Worm (Caenorhabditis elegans): ENCODE measurements around the gene srh-277.

- TF ChIP-seq nhr-71 (tag; optimal IDR thresholded peaks at IDR 0.05) (no peak), C16A3.4 (tag; optimal IDR thresholded peaks at IDR 0.05) (no peak), unc-62 (GFP tag; optimal IDR thresholded peaks at IDR 0.05) (no peak), fkh-4 (tag; optimal IDR thresholded peaks at IDR 0.05; ENCODE audit: borderline replicate concordance) (no peak), nhr-237 (tag; optimal IDR thresholded peaks at IDR 0.05) (no peak), nhr-12 (tag; optimal IDR thresholded peaks at IDR 0.05) (no peak), xbp-1 (tag; optimal IDR thresholded peaks at IDR 0.05) (no peak), hpl-2 (GFP tag; optimal IDR thresholded peaks at IDR 0.05) (no peak), nhr-90 (tag; optimal IDR thresholded peaks at IDR 0.05; ENCODE audit: poor library complexity) (no peak), ama-1 (optimal IDR thresholded peaks at IDR 0.05) (no peak), egl-27 (tag; optimal IDR thresholded peaks at IDR 0.05) (no peak), ceh-63 (GFP tag; optimal IDR thresholded peaks at IDR 0.05) (no peak), fos-1 (tag; optimal IDR thresholded peaks at IDR 0.05) (no peak), tbx-2 (tag; optimal IDR thresholded peaks at IDR 0.05) (no peak)
Observed at ce11 chrV:16174109-16174508, 8.9 kb upstream of the srh-277 start.

Data from whole organism, L1 larva.